Fruit fly (Drosophila melanogaster) whole organism, wandering third instar larva: ENCODE data around the gene CG43057.

ENCODE experiments used
- Abd-B ChIP-seq: fragments of >200 bp; optimal IDR thresholded peaks from 2 replicates; lab custom pipeline; 2017; ENCODE audit warnings: missing biosample characterization, missing genetic modification characterization
- CG32264 ChIP-seq: fragments of 200-800 bp; sonication (Bioruptor generic); optimal IDR thresholded peaks from 2 replicates; lab custom pipeline; 2016; ENCODE audit warnings: missing biosample characterization, missing genetic modification characterization
- CG9705 ChIP-seq: fragments of 200-800 bp; sonication (Bioruptor generic); optimal IDR thresholded peaks from 2 replicates; lab custom pipeline; 2018; ENCODE audit warnings: missing biosample characterization, mild to moderate bottlenecking, missing genetic modification characterization
- CrebA ChIP-seq: fragments of 200-800 bp; sonication (Bioruptor generic); optimal IDR thresholded peaks from 2 replicates; lab custom pipeline; 2016; ENCODE audit warnings: missing biosample characterization, mild to moderate bottlenecking, missing genetic modification characterization, borderline replicate concordance
- Dfd ChIP-seq: fragments of >200 bp; optimal IDR thresholded peaks from 2 replicates; lab custom pipeline; 2017; ENCODE audit warnings: missing biosample characterization, missing genetic modification characterization
- Dif ChIP-seq: fragments of 200-275, 200-300 bp; sonication (Bioruptor generic); optimal IDR thresholded peaks from 2 replicates; lab custom pipeline; 2018; ENCODE audit warnings: missing biosample characterization, missing genetic modification characterization; ENCODE audit not compliant: partially characterized antibody
- GATAd ChIP-seq: sonication (Bioruptor generic); optimal IDR thresholded peaks from 2 replicates; lab custom pipeline; 2016; ENCODE audit warnings: missing biosample characterization, missing genetic modification characterization
- HLH106 ChIP-seq: fragments of 200-800 bp; optimal IDR thresholded peaks from 3 replicates; lab custom pipeline; 2019; ENCODE audit warnings: missing biosample characterization, mild to moderate bottlenecking, missing genetic modification characterization, moderate library complexity
- Hnf4 ChIP-seq: fragments of 200-800 bp; sonication (Bioruptor generic); optimal IDR thresholded peaks from 2 replicates; lab custom pipeline; 2016; ENCODE audit warnings: missing biosample characterization, mild to moderate bottlenecking, missing genetic modification characterization
- Hr78 ChIP-seq: fragments of >200 bp; optimal IDR thresholded peaks from 2 replicates; lab custom pipeline; 2017; ENCODE audit warnings: missing biosample characterization, missing genetic modification characterization
- Hr83 ChIP-seq: fragments of 200-300 bp; sonication (Bioruptor generic); optimal IDR thresholded peaks from 2 replicates; lab custom pipeline; 2016; ENCODE audit warnings: missing biosample characterization, mild to moderate bottlenecking, missing genetic modification characterization, moderate library complexity; ENCODE audit not compliant: poor library complexity, severe bottlenecking
- Jra ChIP-seq: sonication (Bioruptor generic); optimal IDR thresholded peaks from 2 replicates; lab custom pipeline; 2016; ENCODE audit warnings: missing biosample characterization, missing genetic modification characterization
- Mio ChIP-seq: sonication (Bioruptor generic); optimal IDR thresholded peaks from 2 replicates; lab custom pipeline; 2016; ENCODE audit warnings: missing biosample characterization, missing genetic modification characterization
- Myc ChIP-seq: fragments of >200 bp; optimal IDR thresholded peaks from 2 replicates; lab custom pipeline; 2017
- N ChIP-seq: fragments of >200 bp; optimal IDR thresholded peaks from 2 replicates; lab custom pipeline; 2018; ENCODE audit warnings: missing biosample characterization, missing external identifiers, missing genetic modification characterization
- OdsH ChIP-seq: fragments of 200-800 bp; sonication (Bioruptor generic); optimal IDR thresholded peaks from 2 replicates; lab custom pipeline; 2016; ENCODE audit warnings: missing biosample characterization, mild to moderate bottlenecking, missing genetic modification characterization
- Rel ChIP-seq, 2 experiments: fragments of 200-800 bp; sonication (Bioruptor generic) in 1 of 2; optimal IDR thresholded peaks; 2 replicates in 1 of 2; 3 replicates in 1 of 2; lab custom pipeline; 2016 to 2019; ENCODE audit warnings: mild to moderate bottlenecking in 2 of 2, missing biosample characterization in 2 of 2, missing genetic modification characterization in 2 of 2, moderate library complexity in 1 of 2
- Sp1 ChIP-seq: fragments of 200-800 bp; sonication (Bioruptor generic); optimal IDR thresholded peaks from 3 replicates; lab custom pipeline; 2019; ENCODE audit warnings: missing biosample characterization, mild to moderate bottlenecking, missing genetic modification characterization, moderate library complexity
- Vsx2 ChIP-seq: fragments of 200-300, 225-300 bp; sonication (Bioruptor generic); optimal IDR thresholded peaks from 2 replicates; lab custom pipeline; 2018; ENCODE audit warnings: missing biosample characterization, missing genetic modification characterization; ENCODE audit not compliant: partially characterized antibody
- br ChIP-seq: fragments of 200-800 bp; sonication (Bioruptor generic); optimal IDR thresholded peaks from 2 replicates; lab custom pipeline; 2016; ENCODE audit warnings: missing biosample characterization, missing genetic modification characterization
- brk ChIP-seq: fragments of 200-800 bp; sonication (Bioruptor generic); optimal IDR thresholded peaks from 2 replicates; lab custom pipeline; 2016; ENCODE audit warnings: missing biosample characterization, mild to moderate bottlenecking, missing genetic modification characterization
- dl ChIP-seq, 2 experiments: fragments of 175-275, 200-275 bp in 1 of 2; fragments of 200-275 bp in 1 of 2; sonication (Bioruptor generic); optimal IDR thresholded peaks; lab custom pipeline; 2018; ENCODE audit warnings: mild to moderate bottlenecking in 2 of 2, missing biosample characterization in 2 of 2, missing genetic modification characterization in 2 of 2, moderate library complexity in 2 of 2; ENCODE audit not compliant: partially characterized antibody in 2 of 2, insufficient read depth in 1 of 2
- dmrt93B ChIP-seq: fragments of 200-800 bp; sonication (Bioruptor generic); optimal IDR thresholded peaks from 2 replicates; lab custom pipeline; 2018; ENCODE audit warnings: missing biosample characterization, mild to moderate bottlenecking, missing genetic modification characterization
- dsf ChIP-seq: sonication (Bioruptor generic); optimal IDR thresholded peaks from 2 replicates; lab custom pipeline; 2016; ENCODE audit warnings: missing biosample characterization, missing genetic modification characterization, borderline replicate concordance
- ey ChIP-seq: fragments of 200-800 bp; sonication (Bioruptor generic); optimal IDR thresholded peaks from 2 replicates; lab custom pipeline; 2016; ENCODE audit warnings: missing biosample characterization, missing genetic modification characterization
- foxo ChIP-seq, 2 experiments: fragments of 200-800 bp; sonication (Bioruptor generic); optimal IDR thresholded peaks; 2 replicates in 1 of 2; 3 replicates in 1 of 2; lab custom pipeline; 2016 to 2017; ENCODE audit warnings: missing biosample characterization in 2 of 2, missing genetic modification characterization in 2 of 2
- fru ChIP-seq: fragments of 200-800 bp; sonication (Bioruptor generic); optimal IDR thresholded peaks from 3 replicates; lab custom pipeline; 2016; ENCODE audit warnings: missing biosample characterization, mild to moderate bottlenecking, missing genetic modification characterization
- h ChIP-seq: fragments of 200-800 bp; sonication (Bioruptor generic); optimal IDR thresholded peaks from 3 replicates; lab custom pipeline; 2016; ENCODE audit warnings: missing biosample characterization, mild to moderate bottlenecking, missing genetic modification characterization
- jim ChIP-seq: fragments of 175-275, 200-325 bp; sonication (Bioruptor generic); optimal IDR thresholded peaks from 2 replicates; lab custom pipeline; 2016; ENCODE audit warnings: missing biosample characterization, mild to moderate bottlenecking, missing genetic modification characterization
- lola ChIP-seq: fragments of >200 bp; optimal IDR thresholded peaks from 2 replicates; lab custom pipeline; 2017; ENCODE audit warnings: missing biosample characterization, missing genetic modification characterization
- pan ChIP-seq: fragments of >200 bp; optimal IDR thresholded peaks from 2 replicates; lab custom pipeline; 2017
- psq ChIP-seq: fragments of 200-800 bp; sonication (Bioruptor generic); optimal IDR thresholded peaks from 3 replicates; lab custom pipeline; 2017; ENCODE audit warnings: missing biosample characterization, mild to moderate bottlenecking, missing genetic modification characterization, moderate library complexity
- rgr ChIP-seq: fragments of 200-800 bp; sonication (Bioruptor generic); optimal IDR thresholded peaks from 3 replicates; lab custom pipeline; 2016; ENCODE audit warnings: missing biosample characterization, mild to moderate bottlenecking, missing genetic modification characterization
- sage ChIP-seq: fragments of 200-800 bp; sonication (Bioruptor generic); optimal IDR thresholded peaks from 2 replicates; lab custom pipeline; 2016; ENCODE audit warnings: missing biosample characterization, mild to moderate bottlenecking, missing genetic modification characterization
- sv ChIP-seq: fragments of 200-800 bp; sonication (Bioruptor generic); optimal IDR thresholded peaks from 3 replicates; lab custom pipeline; 2016; ENCODE audit warnings: missing biosample characterization, missing genetic modification characterization
- tai ChIP-seq: sonication (Bioruptor generic); optimal IDR thresholded peaks from 2 replicates; lab custom pipeline; 2016; ENCODE audit warnings: missing biosample characterization, missing genetic modification characterization
- usp ChIP-seq: fragments of >200 bp; optimal IDR thresholded peaks from 2 replicates; lab custom pipeline; 2017; ENCODE audit warnings: missing biosample characterization, missing genetic modification characterization
- woc ChIP-seq: sonication (Bioruptor generic); optimal IDR thresholded peaks from 2 replicates; lab custom pipeline; 2016; ENCODE audit warnings: missing biosample characterization, mild to moderate bottlenecking, missing genetic modification characterization

The CG43057 gene

DNA sequence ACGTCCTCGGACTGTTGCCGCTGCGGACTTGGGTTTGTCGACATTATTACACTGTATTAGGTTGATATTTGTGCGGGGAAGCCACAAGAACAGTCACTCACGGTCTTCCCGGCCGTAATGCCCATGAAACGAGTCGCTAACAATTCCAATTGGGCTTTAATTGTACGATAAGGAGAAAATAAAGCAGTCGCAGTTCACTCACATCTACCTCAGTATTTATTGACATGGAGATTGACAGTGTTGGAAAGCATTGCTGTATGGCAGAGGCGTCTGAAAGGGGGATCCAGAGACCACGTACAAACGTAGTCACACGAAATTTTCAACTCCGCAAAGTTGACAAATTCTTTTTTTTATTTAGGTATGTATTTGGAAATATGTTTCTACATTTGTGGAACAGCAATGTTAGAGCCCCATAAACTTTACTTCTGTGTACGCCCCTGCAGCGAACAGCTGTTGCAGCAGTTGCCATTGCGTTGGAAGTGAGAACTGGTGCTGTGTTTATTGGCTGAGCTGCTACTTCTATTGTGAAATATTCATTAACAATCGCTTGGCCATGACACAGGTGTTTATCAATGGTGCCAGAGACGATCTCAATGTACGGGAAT, 31.0 kb downstream of the CG43057 start, which contains the start of the genes CG8372 and CG8360 (continued):
- peak; percentile 99 for TF ChIP-seq tai (GFP tag; lab: Kevin White, UChicago)
- TF ChIP-seq br (GFP tag; lab: Kevin White, UChicago), result peak; percentile 100
- TF ChIP-seq OdsH (GFP tag; lab: Kevin White, UChicago), result peak; percentile 100
- no peak for TF ChIP-seq N (GFP tag; lab: Kevin White, UChicago)
- peak; percentile 79 for TF ChIP-seq jim (GFP tag; lab: Kevin White, UChicago)
- TF ChIP-seq dl (GFP tag; optimal IDR thresholded peaks at IDR 0.05; lab: Kevin White, UChicago; ENCODE audit: insufficient read depth in 1 of 2, partially characterized antibody in 2 of 2), result no peak
- TF ChIP-seq CG9705 (GFP tag; lab: Kevin White, UChicago), result peak; percentile 99
- peak; percentile 95 for TF ChIP-seq Mio
- TF ChIP-seq HLH106, result peak; percentile 99
- peak; percentile 98 for TF ChIP-seq GATAd (GFP tag; lab: Kevin White, UChicago)
- TF ChIP-seq sv (GFP tag; lab: Kevin White, UChicago), result peak; percentile 99
- TF ChIP-seq, all 38 proteins: peak for 26

DNA sequence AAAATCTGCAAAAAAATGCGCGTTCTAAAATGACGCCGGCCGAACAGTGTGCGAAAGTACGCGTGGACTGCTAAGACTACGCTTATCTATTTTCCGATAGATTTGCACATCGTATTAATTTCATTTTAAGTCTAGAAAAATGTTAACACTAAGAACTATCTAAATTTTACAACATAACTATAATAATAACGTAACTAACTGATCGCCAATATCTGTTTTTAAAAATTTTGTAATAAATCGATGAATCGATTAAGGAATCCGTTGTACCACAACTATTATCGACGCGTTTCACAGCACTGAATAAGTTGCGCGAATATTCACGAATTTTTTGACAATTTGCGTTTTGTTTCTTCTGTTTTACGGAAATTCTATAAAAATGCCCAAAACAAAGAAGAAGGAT, 32.7 kb downstream of the CG43057 start, which contains the start of gene Ssb-c31a:
Gene Ssb-c31a, plus strand, starts transcription at position 278 of the 400 bp plus-strand sequence.
- TF ChIP-seq Abd-B (GFP tag; lab: Kevin White, UChicago) (no peak), lola (GFP tag; lab: Kevin White, UChicago) (no peak), CrebA (GFP tag; lab: Kevin White, UChicago) (no peak), HLH106 (peak; percentile 68), Jra (GFP tag; lab: Kevin White, UChicago) (peak; percentile 90), br (GFP tag; lab: Kevin White, UChicago) (peak; percentile 80), tai (GFP tag; lab: Kevin White, UChicago) (peak; percentile 88), Dif (no peak), CG32264 (peak; percentile 34), dl (GFP tag; optimal IDR thresholded peaks at IDR 0.05; lab: Kevin White, UChicago; ENCODE audit: insufficient read depth in 1 of 2, partially characterized antibody in 2 of 2) (no peak), brk (GFP tag; lab: Kevin White, UChicago) (peak; percentile 84), Hr78 (GFP tag; lab: Kevin White, UChicago) (no peak), ey (GFP tag; lab: Kevin White, UChicago) (peak; percentile 51), OdsH (GFP tag; lab: Kevin White, UChicago) (peak; percentile 60), Hnf4 (GFP tag; lab: Kevin White, UChicago) (peak; percentile 81), pan (lab: Kevin White, UChicago) (no peak), dsf (peak; percentile 81), sv (GFP tag; lab: Kevin White, UChicago) (peak; percentile 65), Myc (lab: Kevin White, UChicago) (no peak), Vsx2 (GFP tag; lab: Kevin White, UChicago) (no peak), N (GFP tag; lab: Kevin White, UChicago) (no peak), foxo (GFP tag; optimal IDR thresholded peaks at IDR 0.05; lab: Kevin White, UChicago) (peak; percentile 71 to 75), Hr83 (no peak), psq (GFP tag; lab: Kevin White, UChicago) (peak; percentile 58), fru (GFP tag; lab: Kevin White, UChicago) (peak; percentile 78), Mio (no peak), sage (GFP tag; lab: Kevin White, UChicago) (peak; percentile 48), Rel (GFP tag; optimal IDR thresholded peaks at IDR 0.05; lab: Kevin White, UChicago) (no peak), Rel (tag; optimal IDR thresholded peaks at IDR 0.05; lab: Kevin White, UChicago) (peak; percentile 49), dmrt93B (GFP tag; lab: Kevin White, UChicago) (peak; percentile 32), CG9705 (GFP tag; lab: Kevin White, UChicago) (peak; percentile 38), Dfd (GFP tag; lab: Kevin White, UChicago) (no peak), h (GFP tag; lab: Kevin White, UChicago) (peak; percentile 83), GATAd (GFP tag; lab: Kevin White, UChicago) (peak; percentile 61), jim (GFP tag; lab: Kevin White, UChicago) (no peak), woc (GFP tag; lab: Kevin White, UChicago) (peak; percentile 73), Sp1 (GFP tag; lab: Kevin White, UChicago) (peak; percentile 60), usp (GFP tag; lab: Kevin White, UChicago) (no peak), rgr (GFP tag; lab: Kevin White, UChicago) (peak; percentile 72)
